Worm (Caenorhabditis elegans) whole organism, late embryonic: ENCODE data around the gene F58B6.1.

Experiments used
- ceh-18 ChIP-seq: sonication (generic microtip); optimal IDR thresholded peaks from 2 replicates; lab custom pipeline; 2016; ENCODE audit warnings: missing genetic modification characterization, missing compliant biosample characterization
- ceh-6 ChIP-seq: fragments of 200-800 bp; sonication (Bioruptor generic); optimal IDR thresholded peaks from 2 replicates; lab custom pipeline; 2018; ENCODE audit warnings: mild to moderate bottlenecking, missing genetic modification characterization, missing compliant biosample characterization
- elt-4 ChIP-seq: sonication (generic microtip); optimal IDR thresholded peaks from 2 replicates; lab custom pipeline; 2016; ENCODE audit warnings: missing genetic modification characterization, missing compliant biosample characterization
- ets-4 ChIP-seq: sonication (generic microtip); optimal IDR thresholded peaks from 2 replicates; lab custom pipeline; 2016; ENCODE audit warnings: missing genetic modification characterization, missing compliant biosample characterization
- fkh-10 ChIP-seq: fragments of 150-350 bp; optimal IDR thresholded peaks from 2 replicates; lab custom pipeline; 2014; ENCODE audit warnings: missing biosample characterization, missing genetic modification reagents, missing genetic modification characterization
- lim-6 ChIP-seq: sonication (generic microtip); optimal IDR thresholded peaks from 2 replicates; lab custom pipeline; 2016; ENCODE audit warnings: missing genetic modification characterization, missing compliant biosample characterization
- lin-11 ChIP-seq: fragments of 200-800 bp; sonication (Bioruptor generic); optimal IDR thresholded peaks from 2 replicates; lab custom pipeline; 2018; ENCODE audit warnings: mild to moderate bottlenecking, missing genetic modification characterization, missing compliant biosample characterization
- pag-3 ChIP-seq: sonication (generic microtip); optimal IDR thresholded peaks from 2 replicates; lab custom pipeline; 2016; ENCODE audit warnings: missing compliant biosample characterization, missing genetic modification characterization, borderline replicate concordance
- pha-4 ChIP-seq: fragments of 150-350 bp; optimal IDR thresholded peaks from 2 replicates; lab custom pipeline; 2018; ENCODE audit warnings: missing biosample characterization, missing genetic modification reagents, missing genetic modification characterization
- unc-86 ChIP-seq: sonication (generic microtip); optimal IDR thresholded peaks from 2 replicates; lab custom pipeline; 2016; ENCODE audit warnings: missing genetic modification characterization, missing compliant biosample characterization
- zip-5 ChIP-seq: sonication (generic microtip); optimal IDR thresholded peaks from 2 replicates; lab custom pipeline; 2016; ENCODE audit warnings: missing genetic modification characterization, missing compliant biosample characterization

DNA sequence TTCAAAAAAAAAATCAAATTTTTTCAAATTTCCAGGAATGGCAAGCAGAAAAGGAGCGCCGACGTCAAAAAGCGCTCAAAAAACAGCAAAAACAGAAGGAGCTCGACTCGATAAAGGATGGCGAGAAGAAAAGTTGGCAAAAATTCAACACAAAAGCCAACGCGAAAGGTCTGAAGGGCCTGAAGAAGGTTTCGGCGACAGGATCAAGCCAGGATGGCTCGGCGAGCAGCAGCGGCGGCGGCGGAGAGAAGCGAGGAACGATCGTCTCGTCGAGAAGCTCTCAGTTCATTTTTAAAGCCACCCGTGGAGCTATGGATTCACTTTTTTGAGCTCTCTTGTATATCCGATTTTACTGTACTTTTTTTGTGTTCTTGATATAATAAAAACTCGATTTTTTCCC, 29.1 kb upstream of the F58B6.1 start:
- TF ChIP-seq lin-11 (tag; lab: Kevin White, UChicago) (no peak), pha-4 (tag; lab: Kevin White, UChicago) (no peak), ceh-18 (tag; lab: Kevin White, UChicago) (no peak), pag-3 (tag; lab: Kevin White, UChicago) (no peak), ceh-6 (GFP tag; lab: Kevin White, UChicago) (no peak), zip-5 (tag; lab: Kevin White, UChicago) (no peak), ets-4 (tag; lab: Kevin White, UChicago) (no peak), elt-4 (tag; lab: Kevin White, UChicago) (no peak), unc-86 (tag; lab: Kevin White, UChicago) (no peak), fkh-10 (no peak), lim-6 (tag; lab: Kevin White, UChicago) (no peak)
